Worm (Caenorhabditis elegans) whole organism, young adult: ENCODE measurements around the gene mbk-1.

Experiments used
- B0019.2 ChIP-seq: fragments of 200-800 bp; sonication (Bioruptor generic); conservative IDR thresholded peaks from 2 replicates; pipeline ENCODE4 v1.3.6; 2022; ENCODE audit warnings: missing genetic modification reagents, missing genetic modification characterization, missing compliant biosample characterization
- C06A6.2 ChIP-seq: fragments of 200-800 bp; sonication (Bioruptor generic); conservative IDR thresholded peaks from 2 replicates; pipeline ENCODE4 v1.3.6; 2022; ENCODE audit warnings: missing genetic modification characterization, missing compliant biosample characterization
- D2030.7 ChIP-seq: fragments of 200-800 bp; sonication (Bioruptor generic); IDR thresholded peaks from 2 replicates; pipeline ENCODE4 v1.3.6; 2022; ENCODE audit warnings: missing genetic modification reagents, missing genetic modification characterization, missing compliant biosample characterization
- F22D6.2 ChIP-seq: sonication (generic microtip); optimal IDR thresholded peaks from 2 replicates; lab custom pipeline; 2016; ENCODE audit warnings: mild to moderate bottlenecking, missing genetic modification characterization, missing compliant biosample characterization
- F52B5.7 ChIP-seq: sonication (generic microtip); optimal IDR thresholded peaks from 2 replicates; lab custom pipeline; 2016; ENCODE audit warnings: mild to moderate bottlenecking, missing genetic modification characterization, missing compliant biosample characterization
- aptf-2 ChIP-seq: fragments of 200-800 bp; sonication (Bioruptor generic); conservative IDR thresholded peaks from 2 replicates; pipeline ENCODE4 v1.3.6; 2022; ENCODE audit warnings: missing genetic modification reagents, missing genetic modification characterization, missing compliant biosample characterization
- ccch-3 ChIP-seq: fragments of 200-800 bp; sonication (Bioruptor generic); optimal IDR thresholded peaks from 2 replicates; lab custom pipeline; 2018; ENCODE audit warnings: mild to moderate bottlenecking, missing genetic modification characterization, missing compliant biosample characterization
- ceh-27 ChIP-seq: fragments of 200-800 bp; sonication (Bioruptor generic); optimal IDR thresholded peaks from 2 replicates; lab custom pipeline; 2018; ENCODE audit warnings: mild to moderate bottlenecking, missing genetic modification characterization, moderate library complexity, missing compliant biosample characterization
- ceh-40 ChIP-seq: fragments of 200-800 bp; sonication (Bioruptor generic); IDR thresholded peaks from 2 replicates; pipeline ENCODE4 v1.3.6; 2022; ENCODE audit warnings: missing genetic modification characterization, missing compliant biosample characterization
- chd-7 ChIP-seq: sonication (generic microtip); optimal IDR thresholded peaks from 2 replicates; lab custom pipeline; 2016; ENCODE audit warnings: mild to moderate bottlenecking, missing genetic modification characterization, moderate library complexity, missing compliant biosample characterization
- dpl-1 ChIP-seq: fragments of 150-350 bp; optimal IDR thresholded peaks from 2 replicates; lab custom pipeline; 2014; ENCODE audit warnings: missing biosample characterization, missing genetic modification reagents, missing genetic modification characterization
- efl-1 ChIP-seq: fragments of 150-350 bp; optimal IDR thresholded peaks from 2 replicates; lab custom pipeline; 2014; ENCODE audit warnings: missing biosample characterization, missing genetic modification reagents, missing genetic modification characterization
- egl-44 ChIP-seq: fragments of 200-800 bp; sonication (Bioruptor generic); IDR thresholded peaks from 2 replicates; pipeline ENCODE4 v1.3.6; 2022; ENCODE audit warnings: missing genetic modification reagents, missing genetic modification characterization, missing compliant biosample characterization
- fkh-3 ChIP-seq: sonication (generic microtip); optimal IDR thresholded peaks from 2 replicates; lab custom pipeline; 2016; ENCODE audit warnings: mild to moderate bottlenecking, missing genetic modification characterization, missing compliant biosample characterization
- hlh-12 ChIP-seq: sonication (generic microtip); optimal IDR thresholded peaks from 2 replicates; lab custom pipeline; 2016; ENCODE audit warnings: missing genetic modification characterization, missing compliant biosample characterization
- hmg-1.2 ChIP-seq: fragments of 200-800 bp; sonication (Bioruptor generic); IDR thresholded peaks from 2 replicates; pipeline ENCODE4 v1.3.6; 2022; ENCODE audit warnings: missing genetic modification reagents, missing genetic modification characterization, missing compliant biosample characterization
- hmg-20 ChIP-seq: fragments of 200-800 bp; sonication (Bioruptor generic); IDR thresholded peaks from 2 replicates; pipeline ENCODE4 v1.3.6; 2022; ENCODE audit warnings: missing genetic modification reagents, missing genetic modification characterization, missing compliant biosample characterization
- lir-1 ChIP-seq: fragments of 200-800 bp; sonication (Bioruptor generic); conservative IDR thresholded peaks from 2 replicates; pipeline ENCODE4 v1.3.6; 2022; ENCODE audit warnings: missing genetic modification reagents, missing genetic modification characterization, missing compliant biosample characterization
- lsy-27 ChIP-seq: sonication (generic microtip); optimal IDR thresholded peaks from 2 replicates; lab custom pipeline; 2017; ENCODE audit warnings: missing genetic modification characterization, mild to moderate bottlenecking, missing compliant biosample characterization, antibody characterized with exemption, missing genotype, borderline replicate concordance; ENCODE audit not compliant: insufficient read depth
- madf-10 ChIP-seq: sonication (generic microtip); optimal IDR thresholded peaks from 2 replicates; lab custom pipeline; 2016; ENCODE audit warnings: mild to moderate bottlenecking, missing genetic modification characterization, missing compliant biosample characterization
- madf-6 ChIP-seq: fragments of 200-800 bp; sonication (Bioruptor generic); IDR thresholded peaks from 2 replicates; pipeline ENCODE4 v1.3.6; 2022; ENCODE audit warnings: missing genetic modification reagents, missing genetic modification characterization, missing compliant biosample characterization
- madf-8 ChIP-seq: fragments of 200-800 bp; sonication (Bioruptor generic); conservative IDR thresholded peaks from 2 replicates; pipeline ENCODE4 v1.3.6; 2022; ENCODE audit warnings: missing genetic modification reagents, missing genetic modification characterization, missing compliant biosample characterization
- mcd-1 ChIP-seq: fragments of 200-800 bp; sonication (Bioruptor generic); IDR thresholded peaks from 2 replicates; pipeline ENCODE4 v1.3.6; 2022; ENCODE audit warnings: missing genetic modification reagents, missing genetic modification characterization, missing compliant biosample characterization
- nfya-2 ChIP-seq: fragments of 200-800 bp; sonication (Bioruptor generic); IDR thresholded peaks from 2 replicates; pipeline ENCODE4 v1.3.6; 2022; ENCODE audit warnings: missing genetic modification reagents, missing genetic modification characterization, missing compliant biosample characterization
- nhr-27 ChIP-seq: fragments of 200-800 bp; sonication (Bioruptor generic); optimal IDR thresholded peaks from 2 replicates; lab custom pipeline; 2018; ENCODE audit warnings: mild to moderate bottlenecking, missing genetic modification characterization, moderate library complexity, missing compliant biosample characterization
- nhr-80 ChIP-seq: sonication (generic microtip); optimal IDR thresholded peaks from 2 replicates; lab custom pipeline; 2016; ENCODE audit warnings: missing genetic modification characterization, missing compliant biosample characterization
- snpc-1.1 ChIP-seq: sonication (generic microtip); optimal IDR thresholded peaks from 2 replicates; lab custom pipeline; 2017; ENCODE audit warnings: missing genetic modification characterization, mild to moderate bottlenecking, missing compliant biosample characterization, antibody characterized with exemption, moderate library complexity, missing genotype, missing genetic modification reagents; ENCODE audit not compliant: insufficient read depth
- snpc-4 ChIP-seq, 5 experiments: fragments of 150-350 bp in 1 of 5; sonication (generic microtip) in 4 of 5; optimal IDR thresholded peaks; 2 replicates each; lab custom pipeline; 2014 to 2018; ENCODE audit warnings: missing genetic modification characterization in 5 of 5, missing biosample characterization in 3 of 5, antibody characterized with exemption in 2 of 5, mild to moderate bottlenecking in 2 of 5, missing compliant biosample characterization in 2 of 5, missing genotype in 2 of 5, moderate library complexity in 2 of 5, missing genetic modification reagents in 1 of 5
- somi-1 ChIP-seq: fragments of 200-800 bp; sonication (Bioruptor generic); optimal IDR thresholded peaks from 2 replicates; lab custom pipeline; 2018; ENCODE audit warnings: mild to moderate bottlenecking, missing genetic modification characterization, missing compliant biosample characterization
- tbp1 ChIP-seq: fragments of 200-800 bp; sonication (Bioruptor generic); optimal IDR thresholded peaks from 2 replicates; lab custom pipeline; 2018; ENCODE audit warnings: mild to moderate bottlenecking, missing genetic modification characterization, missing compliant biosample characterization
- unc-62 ChIP-seq: fragments of 150-350 bp; optimal IDR thresholded peaks from 2 replicates; lab custom pipeline; 2014; ENCODE audit warnings: missing biosample characterization, missing genetic modification reagents, missing genetic modification characterization
- ztf-18 ChIP-seq: sonication (generic microtip); optimal IDR thresholded peaks from 2 replicates; lab custom pipeline; 2016; ENCODE audit warnings: missing genotype, mild to moderate bottlenecking, missing genetic modification characterization, missing compliant biosample characterization

Gene mbk-1

DNA sequence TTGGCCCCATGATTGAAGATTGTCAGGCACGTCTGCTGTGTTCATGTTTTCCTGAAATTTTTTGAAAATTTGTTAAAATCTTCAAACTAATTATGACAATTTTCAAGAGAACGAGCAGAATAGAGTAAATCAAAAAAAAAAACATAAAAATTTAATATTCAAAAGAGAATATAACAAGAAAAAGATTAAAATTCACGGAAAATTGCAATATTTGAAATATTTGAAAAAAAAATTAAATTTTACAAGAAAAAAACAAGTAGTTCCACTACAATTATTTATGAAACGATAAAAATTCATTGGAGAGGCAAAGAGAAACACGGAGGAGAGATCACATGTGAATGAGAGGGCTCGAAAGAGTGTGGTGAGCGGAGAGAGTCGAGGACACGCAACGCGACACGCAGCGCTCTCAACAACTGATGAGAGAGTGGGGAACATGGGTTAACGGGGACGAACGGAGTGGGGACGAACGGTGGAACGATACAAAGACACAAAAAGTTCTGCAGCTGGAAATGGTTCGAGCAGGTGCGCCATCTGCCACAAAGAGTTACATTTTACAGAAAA lies at the start of gene mbk-1 (continued):
- TF ChIP-seq dpl-1 (GFP tag; lab: Kevin White, UChicago) (no peak), madf-10 (tag; lab: Kevin White, UChicago) (peak; percentile 41), fkh-3 (no peak), nhr-80 (peak; percentile 81), ceh-27 (peak; percentile 81), nhr-27 (tag; lab: Kevin White, UChicago) (no peak), ztf-18 (tag; lab: Kevin White, UChicago) (peak; percentile 1), hmg-1.2 (GFP tag; lab: Robert Waterston, UW) (peak; percentile 88), lsy-27 (tag; lab: Kevin White, UChicago) (no peak), aptf-2 (GFP tag; lab: Robert Waterston, UW) (no peak)
- TF ChIP-seq, all 124 proteins: peak for 19

DNA sequence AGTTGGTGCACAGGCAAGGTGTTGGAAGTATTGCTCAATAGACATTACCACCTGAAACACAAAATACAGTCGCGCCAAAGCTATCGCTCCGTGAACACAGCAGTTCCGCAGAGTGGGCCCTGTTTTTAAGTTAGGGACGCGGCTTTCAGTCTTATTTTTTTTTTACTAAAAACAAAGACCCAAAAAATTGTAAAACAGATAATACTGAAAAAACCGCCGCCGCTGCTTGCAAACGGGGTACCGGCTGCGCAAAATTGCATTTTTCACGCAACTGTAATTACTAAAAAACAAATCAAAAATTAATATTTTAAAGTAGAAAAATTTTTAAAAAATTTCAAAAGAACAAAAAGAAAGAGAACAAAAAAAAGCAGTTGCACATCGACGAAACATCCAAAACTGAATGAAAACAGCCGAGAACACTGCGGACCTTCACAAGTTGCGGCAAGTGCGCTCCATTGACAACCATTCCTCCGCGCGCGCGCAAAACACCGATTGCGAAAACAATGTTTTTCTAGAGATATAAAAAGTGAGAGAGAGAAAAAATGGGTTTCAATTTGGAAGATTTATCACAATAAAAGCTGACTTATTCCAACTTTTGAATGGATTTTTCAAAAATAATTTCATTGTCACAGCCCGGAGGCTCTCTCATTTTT lies 48.6 kb upstream of the mbk-1 start, which contains the start of gene F31F6.3:
Gene F31F6.3, minus strand, starts transcription at position 51 of the 653 bp plus-strand sequence.
- TF ChIP-seq mcd-1 (peak; percentile 46), madf-6 (GFP tag; lab: Robert Waterston, UW) (peak; percentile 65), madf-8 (GFP tag; lab: Robert Waterston, UW) (0 out of 2 replicates have a peak, but pooled peaks have one; percentile 8), F22D6.2 (tag; lab: Kevin White, UChicago) (no peak), dpl-1 (GFP tag; lab: Kevin White, UChicago) (peak; percentile 38), efl-1 (GFP tag; lab: Kevin White, UChicago) (peak; percentile 73)

DNA sequence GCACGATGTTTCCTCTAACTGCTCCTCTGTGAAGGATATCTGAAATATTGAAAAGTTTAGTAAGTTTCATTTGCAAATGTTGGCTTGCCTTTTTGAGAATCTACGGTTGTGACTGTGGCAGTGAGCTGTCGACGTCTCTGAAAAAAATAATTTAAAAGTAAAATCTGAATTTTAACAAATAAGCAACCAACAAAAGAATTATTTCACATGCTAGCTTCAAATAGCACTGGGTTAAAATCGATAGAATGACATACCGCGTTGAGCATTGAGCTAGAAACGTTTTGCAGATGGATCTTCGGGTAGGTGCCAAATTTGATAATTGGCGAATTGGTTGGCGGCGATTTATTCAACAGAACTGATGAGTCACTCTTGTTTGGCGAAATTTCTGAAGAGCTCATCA lies 47.4 kb upstream of the mbk-1 start, which contains the start of gene F31F6.2:
Gene F31F6.2, minus strand, starts transcription at position 101 of the 400 bp plus-strand sequence.
- no peak for TF ChIP-seq lsy-27 (tag; lab: Kevin White, UChicago)
- no peak for TF ChIP-seq snpc-1.1 (tag; lab: Kevin White, UChicago)
- TF ChIP-seq unc-62 (GFP tag; lab: Kevin White, UChicago) = no peak
- no peak for TF ChIP-seq madf-10 (tag; lab: Kevin White, UChicago)

DNA sequence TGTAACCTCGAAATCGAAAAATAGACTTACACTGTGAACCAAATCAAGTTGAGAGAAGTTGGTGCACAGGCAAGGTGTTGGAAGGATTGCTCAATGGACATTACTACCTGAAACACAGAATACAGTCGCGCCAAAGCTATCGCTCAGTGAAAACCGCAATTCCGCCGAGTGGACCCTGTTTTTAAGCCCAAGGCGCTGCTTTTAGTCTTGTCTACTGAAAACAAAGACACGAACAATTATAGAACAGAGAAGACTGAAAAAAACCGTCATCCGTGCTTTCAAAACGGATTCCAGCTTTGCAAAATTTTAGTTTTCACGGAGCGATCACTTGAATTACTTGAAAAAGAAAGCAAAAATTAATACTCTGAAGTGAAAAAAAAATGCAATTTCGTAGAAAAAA lies 43.9 kb upstream of the mbk-1 start, which contains the start of gene F31F6.1:
Gene F31F6.1, minus strand, starts transcription at position 101 of the 400 bp plus-strand sequence.
- TF ChIP-seq ccch-3 (GFP tag; lab: Kevin White, UChicago) = no peak
- no peak for TF ChIP-seq F22D6.2 (tag; lab: Kevin White, UChicago)
- no peak for TF ChIP-seq tbp1
- TF ChIP-seq, all 124 proteins: peak for 0

DNA sequence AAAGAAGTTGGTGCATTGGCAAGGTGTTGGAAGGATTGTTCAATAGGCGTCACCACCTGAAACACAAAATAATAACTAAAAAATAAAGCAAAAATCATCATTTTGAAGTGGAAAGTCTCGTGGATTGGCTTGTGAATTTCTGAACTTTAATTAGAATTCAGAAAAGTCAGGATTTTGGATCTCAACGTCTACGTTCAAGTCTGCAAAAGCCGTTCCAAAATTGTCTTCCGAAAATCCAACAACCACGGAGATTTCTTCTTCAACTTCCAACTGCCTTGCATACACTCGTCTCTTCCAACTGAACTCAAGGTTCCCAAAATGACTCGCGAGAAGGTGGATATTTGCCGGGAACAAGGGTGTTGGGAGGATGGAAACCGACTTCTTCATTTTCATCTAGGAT lies 41.4 kb upstream of the mbk-1 start, which contains the start of gene C27C12.3:
Gene C27C12.3, minus strand, starts transcription at position 101 of the 400 bp plus-strand sequence.
- no peak for TF ChIP-seq ccch-3 (GFP tag; lab: Kevin White, UChicago)
- TF ChIP-seq hlh-12 (tag; lab: Kevin White, UChicago) = no peak
- no peak for TF ChIP-seq hmg-20
- TF ChIP-seq C06A6.2 = no peak
- TF ChIP-seq D2030.7 = no peak
- TF ChIP-seq somi-1 = no peak
- TF ChIP-seq ceh-40 (GFP tag; lab: Robert Waterston, UW) = no peak
- TF ChIP-seq lir-1 (GFP tag; lab: Robert Waterston, UW) = no peak
- TF ChIP-seq nfya-2 (GFP tag; lab: Robert Waterston, UW) = no peak
- TF ChIP-seq madf-8 (GFP tag; lab: Robert Waterston, UW) = no peak
- no peak for TF ChIP-seq B0019.2
- no peak for TF ChIP-seq snpc-4 (GFP tag; optimal IDR thresholded peaks at IDR 0.05; lab: Kevin White, UChicago)
- no peak for TF ChIP-seq snpc-4 (tag; optimal IDR thresholded peaks at IDR 0.05; lab: Kevin White, UChicago)
- TF ChIP-seq tbp1 = no peak
- TF ChIP-seq egl-44 (GFP tag; lab: Robert Waterston, UW) = no peak
- TF ChIP-seq unc-62 (GFP tag; lab: Kevin White, UChicago) = no peak
- TF ChIP-seq chd-7 (tag; lab: Kevin White, UChicago) = no peak
- no peak for TF ChIP-seq F52B5.7
